Worm (Caenorhabditis elegans) whole organism, L4/young adult: ENCODE results near the gene Y7A5A.7.

Experiments used
- W03F9.2 ChIP-seq: fragments of 150-350 bp; optimal IDR thresholded peaks from 2 replicates; lab custom pipeline; 2014; ENCODE audit warnings: missing biosample characterization, missing genetic modification characterization
- dao-5 ChIP-seq: sonication (generic microtip); optimal IDR thresholded peaks from 2 replicates; lab custom pipeline; 2016; ENCODE audit warnings: missing genotype, missing genetic modification characterization, moderate library complexity, missing compliant biosample characterization
- him-1 ChIP-seq: sonication (generic microtip); optimal IDR thresholded peaks from 2 replicates; lab custom pipeline; 2016; ENCODE audit warnings: missing genotype, missing genetic modification reagents, missing genetic modification characterization, missing compliant biosample characterization

DNA sequence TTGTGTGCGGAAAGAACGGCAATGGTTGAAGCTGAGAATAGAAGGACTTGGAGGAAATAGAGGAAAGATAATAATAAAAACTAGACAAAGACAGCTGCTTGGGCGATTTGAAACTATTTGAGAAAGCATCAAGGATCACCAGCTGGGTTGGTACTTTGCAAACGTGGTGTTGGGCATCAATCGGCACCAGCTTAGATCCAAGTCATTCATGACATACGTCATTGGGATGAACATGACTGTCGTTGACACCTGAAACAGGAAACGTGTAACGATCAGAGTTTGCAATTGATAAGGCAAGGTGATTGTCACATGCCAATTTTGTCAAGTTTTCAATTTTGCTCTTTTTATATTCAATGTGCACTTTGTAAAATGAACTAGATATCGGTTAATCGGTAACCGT is 38.5 kb upstream of the Y7A5A.7 start:
- TF ChIP-seq W03F9.2 (tag; lab: Kevin White, UChicago): no peak
- TF ChIP-seq dao-5: no peak
- TF ChIP-seq him-1: no peak
